Worm (Caenorhabditis elegans) whole organism, L1 larva: ENCODE results near the gene cyp-33A1.

ENCODE experiments used
- C04F5.9 ChIP-seq: sonication (generic microtip); optimal IDR thresholded peaks from 2 replicates; lab custom pipeline; 2016; ENCODE audit warnings: missing genetic modification characterization, missing compliant biosample characterization
- F16B12.6 ChIP-seq: fragments of 150-350 bp; optimal IDR thresholded peaks from 2 replicates; lab custom pipeline; 2014; ENCODE audit warnings: missing biosample characterization, missing genetic modification characterization
- aha-1 ChIP-seq: fragments of 150-350 bp; optimal IDR thresholded peaks from 2 replicates; lab custom pipeline; 2014; ENCODE audit warnings: missing biosample characterization, missing genetic modification characterization
- ces-1 ChIP-seq: fragments of 150-350 bp; optimal IDR thresholded peaks from 2 replicates; lab custom pipeline; 2014; ENCODE audit warnings: missing biosample characterization, missing genetic modification reagents, missing genetic modification characterization
- efl-1 ChIP-seq, 4 experiments: fragments of 150-350 bp; optimal IDR thresholded peaks in 3 of 4; peaks in 1 of 4; 1 replicate in 1 of 4; 2 replicates in 3 of 4; lab custom pipeline; 2014; ENCODE audit warnings: missing biosample characterization in 2 of 4, missing genetic modification characterization in 2 of 4, missing genetic modification reagents in 2 of 4
- elt-2 ChIP-seq: sonication (generic microtip); optimal IDR thresholded peaks from 2 replicates; lab custom pipeline; 2016; ENCODE audit warnings: missing genetic modification characterization, mild to moderate bottlenecking, inconsistent platforms, missing compliant biosample characterization, missing genetic modification reagents
- ets-5 ChIP-seq: fragments of 200-800 bp; sonication (Bioruptor generic); IDR thresholded peaks from 2 replicates; pipeline ENCODE4 v1.3.6; 2022; ENCODE audit warnings: missing genetic modification characterization, missing compliant biosample characterization
- fkh-4 ChIP-seq: sonication (generic microtip); optimal IDR thresholded peaks from 2 replicates; lab custom pipeline; 2016; ENCODE audit warnings: missing compliant biosample characterization, missing genetic modification characterization, borderline replicate concordance
- fkh-8 ChIP-seq: sonication (generic microtip); optimal IDR thresholded peaks from 2 replicates; lab custom pipeline; 2016; ENCODE audit warnings: mild to moderate bottlenecking, missing genetic modification characterization, missing compliant biosample characterization
- grh-1 ChIP-seq: fragments of 200-800 bp; sonication (Bioruptor generic); IDR thresholded peaks from 2 replicates; pipeline ENCODE4 v1.3.6; 2022; ENCODE audit warnings: missing genetic modification reagents, missing genetic modification characterization, missing compliant biosample characterization
- irx-1 ChIP-seq: sonication (generic microtip); optimal IDR thresholded peaks from 2 replicates; lab custom pipeline; 2016; ENCODE audit warnings: missing genetic modification characterization, missing compliant biosample characterization
- isw-1 ChIP-seq: fragments of 200-800 bp; sonication (Bioruptor generic); IDR thresholded peaks from 2 replicates; pipeline ENCODE4 v1.3.6; 2022; ENCODE audit warnings: missing genetic modification characterization, missing compliant biosample characterization
- jun-1 ChIP-seq: fragments of 150-350 bp; optimal IDR thresholded peaks from 2 replicates; lab custom pipeline; 2014; ENCODE audit warnings: missing biosample characterization, missing genetic modification reagents, missing genetic modification characterization
- lin-35 ChIP-seq, 2 experiments: fragments of 150-350 bp; optimal IDR thresholded peaks; 2 replicates each; lab custom pipeline; 2014; ENCODE audit warnings: missing biosample characterization in 2 of 2, missing genetic modification characterization in 2 of 2, missing genetic modification reagents in 2 of 2
- lir-3 ChIP-seq: sonication (generic microtip); optimal IDR thresholded peaks from 2 replicates; lab custom pipeline; 2016; ENCODE audit warnings: mild to moderate bottlenecking, missing genetic modification characterization, moderate library complexity, missing compliant biosample characterization; ENCODE audit not compliant: poor library complexity
- mdl-1 ChIP-seq, 2 experiments: fragments of 150-350 bp; optimal IDR thresholded peaks; 2 replicates each; lab custom pipeline; 2014 to 2017; ENCODE audit warnings: missing biosample characterization in 2 of 2, missing genetic modification characterization in 2 of 2, inconsistent platforms in 1 of 2
- mef-2 ChIP-seq: fragments of 150-350 bp; optimal IDR thresholded peaks from 2 replicates; lab custom pipeline; 2014; ENCODE audit warnings: missing biosample characterization, missing genetic modification characterization
- nhr-11 ChIP-seq: fragments of 150-350 bp; optimal IDR thresholded peaks from 2 replicates; lab custom pipeline; 2014; ENCODE audit warnings: missing biosample characterization, missing genetic modification characterization
- nhr-12 ChIP-seq: sonication (generic microtip); optimal IDR thresholded peaks from 2 replicates; lab custom pipeline; 2017; ENCODE audit warnings: missing biosample characterization, missing genetic modification characterization
- nhr-19 ChIP-seq: fragments of 200-800 bp; sonication (Bioruptor generic); conservative IDR thresholded peaks from 2 replicates; pipeline ENCODE4 v1.3.6; 2022; ENCODE audit warnings: missing genetic modification characterization, missing compliant biosample characterization
- nhr-20 ChIP-seq: sonication (generic microtip); optimal IDR thresholded peaks from 2 replicates; lab custom pipeline; 2016; ENCODE audit warnings: mild to moderate bottlenecking, missing genetic modification characterization, missing compliant biosample characterization
- nhr-47 ChIP-seq: sonication (generic microtip); optimal IDR thresholded peaks from 2 replicates; lab custom pipeline; 2016; ENCODE audit warnings: mild to moderate bottlenecking, missing genetic modification characterization, moderate library complexity, missing compliant biosample characterization
- nhr-76 ChIP-seq: sonication (generic microtip); optimal IDR thresholded peaks from 2 replicates; lab custom pipeline; 2017; ENCODE audit warnings: missing biosample characterization, missing genetic modification characterization
- nhr-85 ChIP-seq: sonication (generic microtip); peaks from one replicate; lab custom pipeline; 2016; ENCODE audit warnings: missing genetic modification characterization, inconsistent platforms, missing compliant biosample characterization
- pag-3 ChIP-seq: sonication (generic microtip); optimal IDR thresholded peaks from 2 replicates; lab custom pipeline; 2017; ENCODE audit warnings: missing genetic modification characterization, mild to moderate bottlenecking, missing compliant biosample characterization, antibody characterized with exemption, borderline replicate concordance; ENCODE audit not compliant: insufficient read depth
- pqm-1 ChIP-seq: sonication (generic microtip); optimal IDR thresholded peaks from 3 replicates; lab custom pipeline; 2017; ENCODE audit warnings: missing biosample characterization, missing genetic modification characterization
- rnt-1 ChIP-seq: sonication (generic microtip); optimal IDR thresholded peaks from 2 replicates; lab custom pipeline; 2016; ENCODE audit warnings: mild to moderate bottlenecking, missing genetic modification characterization, moderate library complexity, missing compliant biosample characterization
- sptf-1 ChIP-seq: fragments of 150-350 bp; optimal IDR thresholded peaks from 2 replicates; lab custom pipeline; 2014; ENCODE audit warnings: missing biosample characterization, missing genetic modification characterization
- sup-37 ChIP-seq: fragments of 200-800 bp; sonication (Bioruptor generic); optimal IDR thresholded peaks from 2 replicates; lab custom pipeline; 2018; ENCODE audit warnings: mild to moderate bottlenecking, missing genetic modification characterization, missing compliant biosample characterization
- swsn-7 ChIP-seq: sonication (generic microtip); optimal IDR thresholded peaks from 2 replicates; lab custom pipeline; 2016; ENCODE audit warnings: missing genetic modification characterization, missing compliant biosample characterization
- tlp-1 ChIP-seq: fragments of 150-350 bp; optimal IDR thresholded peaks from 2 replicates; lab custom pipeline; 2014; ENCODE audit warnings: missing biosample characterization, missing genetic modification characterization
- unc-130 ChIP-seq: fragments of 150-350 bp; optimal IDR thresholded peaks from 2 replicates; lab custom pipeline; 2017; ENCODE audit warnings: missing biosample characterization, missing genetic modification characterization, inconsistent platforms
- vab-15 ChIP-seq: sonication (generic microtip); optimal IDR thresholded peaks from 2 replicates; lab custom pipeline; 2017; ENCODE audit warnings: missing genotype, mild to moderate bottlenecking, missing genetic modification characterization, missing compliant biosample characterization
- zag-1 ChIP-seq: fragments of 150-350 bp; optimal IDR thresholded peaks from 2 replicates; lab custom pipeline; 2014; ENCODE audit warnings: missing biosample characterization, missing genetic modification characterization
- ztf-4 ChIP-seq: fragments of 150-350 bp; optimal IDR thresholded peaks from 2 replicates; lab custom pipeline; 2014; ENCODE audit warnings: missing biosample characterization, missing genetic modification characterization

The cyp-33A1 gene

ce11 chrV:7635469-7635868 is 45.8 kb downstream of the cyp-33A1 start, which contains the start of gene srd-29:
TSS of gene srd-29 (plus strand) at chrV:7635769.
- no peak for TF ChIP-seq tlp-1 (tag; lab: Kevin White, UChicago)
- no peak for TF ChIP-seq swsn-7
- TF ChIP-seq nhr-76 (tag; lab: Kevin White, UChicago), result no peak
- no peak for TF ChIP-seq irx-1 (tag; lab: Kevin White, UChicago)
- no peak for TF ChIP-seq ces-1 (GFP tag; lab: Kevin White, UChicago)
- no peak for TF ChIP-seq sup-37 (GFP tag; lab: Kevin White, UChicago)
- TF ChIP-seq fkh-8 (tag; lab: Kevin White, UChicago), result no peak
- TF ChIP-seq aha-1 (tag; lab: Kevin White, UChicago), result no peak
- no peak for TF ChIP-seq nhr-11
- TF ChIP-seq jun-1 (tag; lab: Kevin White, UChicago), result no peak
- TF ChIP-seq sptf-1 (tag; lab: Kevin White, UChicago), result no peak
- no peak for TF ChIP-seq nhr-12 (tag; lab: Kevin White, UChicago)
- TF ChIP-seq vab-15 (tag; lab: Kevin White, UChicago), result no peak
- no peak for TF ChIP-seq C04F5.9 (tag; lab: Kevin White, UChicago)
- no peak for TF ChIP-seq elt-2 (tag; lab: Kevin White, UChicago)
- TF ChIP-seq lin-35 (GFP tag; optimal IDR thresholded peaks at IDR 0.05; lab: Kevin White, UChicago), result no peak
- no peak for TF ChIP-seq zag-1 (tag; lab: Kevin White, UChicago)
- TF ChIP-seq nhr-19 (GFP tag; lab: Robert Waterston, UW), result no peak
- no peak for TF ChIP-seq lir-3 (tag; lab: Kevin White, UChicago)
- no peak for TF ChIP-seq isw-1 (GFP tag; lab: Robert Waterston, UW)

ce11 chrV:7634657-7635056 is 46.6 kb downstream of the cyp-33A1 start, which contains the start of gene srd-31:
TSS of gene srd-31 (minus strand) at chrV:7634757.
- TF ChIP-seq mef-2 (tag; lab: Kevin White, UChicago) (no peak), fkh-4 (tag; lab: Kevin White, UChicago) (no peak), aha-1 (tag; lab: Kevin White, UChicago) (no peak), jun-1 (tag; lab: Kevin White, UChicago) (no peak), unc-130 (tag; lab: Kevin White, UChicago) (no peak), grh-1 (GFP tag; lab: Robert Waterston, UW) (no peak), F16B12.6 (tag; lab: Kevin White, UChicago) (no peak), swsn-7 (no peak), fkh-8 (tag; lab: Kevin White, UChicago) (no peak)

- no peak for TF ChIP-seq ets-5 (GFP tag; lab: Robert Waterston, UW)
- no peak for TF ChIP-seq nhr-20 (tag; lab: Kevin White, UChicago)
- no peak for TF ChIP-seq C04F5.9 (tag; lab: Kevin White, UChicago)
- TF ChIP-seq nhr-11, result no peak
- no peak for TF ChIP-seq lir-3 (tag; lab: Kevin White, UChicago)
- no peak for TF ChIP-seq tlp-1 (tag; lab: Kevin White, UChicago)
- no peak for TF ChIP-seq mdl-1 (tag; optimal IDR thresholded peaks at IDR 0.05; lab: Kevin White, UChicago)
- no peak for TF ChIP-seq unc-130 (tag; lab: Kevin White, UChicago)
- no peak for TF ChIP-seq fkh-8 (tag; lab: Kevin White, UChicago)
- no peak for TF ChIP-seq nhr-85
- no peak for TF ChIP-seq rnt-1 (tag; lab: Kevin White, UChicago)
- TF ChIP-seq ztf-4 (tag; lab: Kevin White, UChicago), result no peak
- no peak for TF ChIP-seq pqm-1
- no peak for TF ChIP-seq pag-3 (tag; lab: Kevin White, UChicago)
- no peak for TF ChIP-seq sptf-1 (tag; lab: Kevin White, UChicago)
- TF ChIP-seq efl-1 (optimal IDR thresholded peaks at IDR 0.05; lab: Kevin White, UChicago), result no peak
- no peak for TF ChIP-seq efl-1 (GFP tag; optimal IDR thresholded peaks at IDR 0.05 in 1 of 2; lab: Kevin White, UChicago)
- TF ChIP-seq elt-2 (tag; lab: Kevin White, UChicago), result no peak
- no peak for TF ChIP-seq nhr-47 (tag; lab: Kevin White, UChicago)
- TF ChIP-seq isw-1 (GFP tag; lab: Robert Waterston, UW), result no peak
- TF ChIP-seq mef-2 (tag; lab: Kevin White, UChicago), result no peak
Measured at ce11 chrV:7631732-7632131, 49.5 kb downstream of the cyp-33A1 start, which contains the start of gene srd-25. TSS of gene srd-25 (plus strand) at chrV:7632032.
